Worm (Caenorhabditis elegans): ENCODE measurements around the gene acr-7.
A peak's percentile ranks its signal among the peaks of the same experiment; 100 is the strongest.

Gene acr-7

ce11 chrII:7883163-7883562 is 33.6 kb upstream of the acr-7 start:
- TF ChIP-seq hlh-13 (GFP tag; optimal IDR thresholded peaks at IDR 0.05) = peak; percentile 30

- TF ChIP-seq ceh-14 (tag; optimal IDR thresholded peaks at IDR 0.05) (no peak), elt-2 (tag; optimal IDR thresholded peaks at IDR 0.05) (no peak), pqm-1 (tag; optimal IDR thresholded peaks at IDR 0.05) (no peak), mec-3 (tag; optimal IDR thresholded peaks at IDR 0.05; ENCODE audit: borderline replicate concordance) (no peak), hlh-13 (GFP tag; optimal IDR thresholded peaks at IDR 0.05) (no peak), hlh-8 (tag; optimal IDR thresholded peaks at IDR 0.05) (no peak), unc-42 (tag; optimal IDR thresholded peaks at IDR 0.05) (no peak), che-1 (tag; optimal IDR thresholded peaks at IDR 0.05) (no peak), ets-4 (tag; optimal IDR thresholded peaks at IDR 0.05) (no peak), sdc-2 (tag; optimal IDR thresholded peaks at IDR 0.05) (no peak), nhr-11 (tag; optimal IDR thresholded peaks at IDR 0.05) (no peak), npax-4 (tag; optimal IDR thresholded peaks at IDR 0.05) (no peak)
Measured at ce11 chrII:7880373-7880862, 30.8 kb upstream of the acr-7 start, which contains the start of gene perm-1. Gene perm-1, plus strand, starts transcription at chrII:7880812.

ce11 chrII:7879266-7879718 is 29.7 kb upstream of the acr-7 start, which contains the start of the genes vha-4 and T01H3.5:
Gene vha-4, minus strand, starts transcription at chrII:7879316.
Gene T01H3.5, plus strand, starts transcription at chrII:7879616.
- TF ChIP-seq ceh-14 (tag; optimal IDR thresholded peaks at IDR 0.05) (no peak), ceh-31 (tag; optimal IDR thresholded peaks at IDR 0.05) (peak; percentile 32), pha-2 (tag; optimal IDR thresholded peaks at IDR 0.05) (no peak), C08G9.2 (tag; optimal IDR thresholded peaks at IDR 0.05) (peak; percentile 15), pros-1 (tag; optimal IDR thresholded peaks at IDR 0.05) (no peak), tbx-2 (tag; optimal IDR thresholded peaks at IDR 0.05) (peak; percentile 46), ceh-30 (tag; optimal IDR thresholded peaks at IDR 0.05) (no peak), hlh-30 (tag; optimal IDR thresholded peaks at IDR 0.05; ENCODE audit: insufficient read depth) (no peak), tbx-7 (tag; optimal IDR thresholded peaks at IDR 0.05) (no peak), eyg-1 (tag; optimal IDR thresholded peaks at IDR 0.05) (no peak), rnt-1 (tag; optimal IDR thresholded peaks at IDR 0.05) (no peak), ceh-45 (GFP tag; IDR thresholded peaks at IDR 0.05) (no peak), F13H6.1 (tag; optimal IDR thresholded peaks at IDR 0.05) (no peak), elt-4 (tag; optimal IDR thresholded peaks at IDR 0.05) (no peak), ceh-2 (tag; optimal IDR thresholded peaks at IDR 0.05) (peak; percentile 18), pat-9 (tag; optimal IDR thresholded peaks at IDR 0.05) (no peak), ets-4 (tag; optimal IDR thresholded peaks at IDR 0.05) (peak; percentile 27), lin-11 (tag; optimal IDR thresholded peaks at IDR 0.05) (no peak), ceh-9 (tag; optimal IDR thresholded peaks at IDR 0.05) (no peak)

ce11 chrII:7877744-7878468 is 28.3 kb upstream of the acr-7 start, which contains the start of gene T01H3.2:
Gene T01H3.2, minus strand, starts transcription at chrII:7877994.
- no peak for TF ChIP-seq C38D4.7 (GFP tag; optimal IDR thresholded peaks at IDR 0.05)
- TF ChIP-seq pat-9 (tag; optimal IDR thresholded peaks at IDR 0.05) = no peak
- TF ChIP-seq ceh-2 (tag; optimal IDR thresholded peaks at IDR 0.05) = no peak
- no peak for TF ChIP-seq elt-2 (tag; optimal IDR thresholded peaks at IDR 0.05)
- no peak for TF ChIP-seq nfya-1 (tag; optimal IDR thresholded peaks at IDR 0.05)
- TF ChIP-seq F13H6.1 (tag; optimal IDR thresholded peaks at IDR 0.05) = no peak
- no peak for TF ChIP-seq sox-2 (GFP tag; IDR thresholded peaks at IDR 0.05)
- no peak for TF ChIP-seq Y22D7AL.16 (tag; optimal IDR thresholded peaks at IDR 0.05)
- TF ChIP-seq madf-2 (tag; optimal IDR thresholded peaks at IDR 0.05) = no peak
- no peak for TF ChIP-seq ceh-18 (tag; optimal IDR thresholded peaks at IDR 0.05)
